Worm (Caenorhabditis elegans) whole organism, midembryonic: ENCODE data around the gene srxa-9.

Source experiments
- klf-2 ChIP-seq: fragments of 200-800 bp; sonication (Bioruptor generic); conservative IDR thresholded peaks from 2 replicates; pipeline ENCODE4 v1.3.6; 2022; ENCODE audit warnings: missing genetic modification reagents, missing genetic modification characterization, missing compliant biosample characterization
- med-1 ChIP-seq: sonication (generic microtip); optimal IDR thresholded peaks from 2 replicates; lab custom pipeline; 2017; ENCODE audit warnings: missing genetic modification characterization, mild to moderate bottlenecking, missing compliant biosample characterization, antibody characterized with exemption, missing genetic modification reagents; ENCODE audit not compliant: insufficient read depth
- ztf-23 ChIP-seq: fragments of 200-800 bp; sonication (Bioruptor generic); IDR thresholded peaks from 2 replicates; pipeline ENCODE4 v1.3.6; 2022; ENCODE audit warnings: missing genetic modification reagents, missing genetic modification characterization, missing compliant biosample characterization

DNA sequence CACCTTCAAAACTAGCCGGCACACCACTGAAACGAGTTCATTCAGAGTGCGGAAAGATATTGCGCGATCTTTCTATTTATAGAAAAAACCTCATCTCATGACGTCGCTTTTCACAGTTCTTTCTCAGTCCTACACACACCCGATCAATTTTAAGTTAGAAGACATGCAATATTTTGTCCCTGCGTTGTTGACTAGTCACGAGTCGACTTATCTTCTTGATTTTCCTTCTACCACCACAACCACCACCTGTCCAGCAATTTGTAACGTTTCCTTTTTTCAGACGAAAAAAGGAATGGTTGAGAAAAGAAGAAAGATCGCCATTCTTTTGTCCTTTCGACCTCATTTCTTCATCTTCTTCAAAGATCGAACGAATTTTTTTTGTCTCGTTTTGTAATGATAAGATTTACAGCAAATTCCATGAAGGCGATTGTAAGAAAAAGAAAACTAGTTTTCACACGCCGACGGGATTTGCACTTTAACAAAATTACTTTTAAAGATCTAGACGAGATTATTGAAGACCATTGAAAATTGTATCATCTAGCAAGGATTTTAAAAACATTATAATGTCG, 40.6 kb upstream of the srxa-9 start:
- TF ChIP-seq klf-2 (GFP tag; lab: Robert Waterston, UW) (no peak), ztf-23 (GFP tag; lab: Robert Waterston, UW) (no peak), med-1 (GFP tag; lab: Kevin White, UChicago) (no peak)
